Worm (Caenorhabditis elegans) whole organism, L3 larva: ENCODE data around the gene dnj-15.

Experiments
- R02D3.7 ChIP-seq: fragments of 150-350 bp; optimal IDR thresholded peaks from 2 replicates; lab custom pipeline; 2014; ENCODE audit warnings: missing biosample characterization, missing genetic modification characterization
- ZK546.5 ChIP-seq: sonication (generic microtip); optimal IDR thresholded peaks from 2 replicates; lab custom pipeline; 2017; ENCODE audit warnings: missing biosample characterization, missing genetic modification characterization
- aly-2 ChIP-seq: fragments of 150-350 bp; optimal IDR thresholded peaks from 2 replicates; lab custom pipeline; 2014; ENCODE audit warnings: missing biosample characterization, missing genetic modification characterization
- lin-15B ChIP-seq: fragments of 150-350 bp; optimal IDR thresholded peaks from 2 replicates; lab custom pipeline; 2014; ENCODE audit warnings: missing biosample characterization, missing genetic modification characterization
- nhr-25 ChIP-seq: sonication (generic microtip); optimal IDR thresholded peaks from 2 replicates; lab custom pipeline; 2017; ENCODE audit warnings: missing biosample characterization, missing genetic modification characterization
- nhr-76 ChIP-seq: fragments of 150-350 bp; sonication (generic microtip); optimal IDR thresholded peaks from 5 replicates; lab custom pipeline; 2014; ENCODE audit warnings: missing biosample characterization, missing genetic modification characterization
- nhr-77 ChIP-seq: fragments of 150-350 bp; optimal IDR thresholded peaks from 2 replicates; lab custom pipeline; 2014; ENCODE audit warnings: missing biosample characterization, missing genetic modification characterization
- sea-2 ChIP-seq: fragments of 150-350 bp; sonication (generic microtip); optimal IDR thresholded peaks from 4 replicates; lab custom pipeline; 2014; ENCODE audit warnings: missing biosample characterization, missing genetic modification reagents, missing genetic modification characterization
- ztf-11 ChIP-seq: fragments of 150-350 bp; optimal IDR thresholded peaks from 2 replicates; lab custom pipeline; 2014; ENCODE audit warnings: missing biosample characterization, missing genetic modification characterization

- TF ChIP-seq lin-15B (tag; lab: Kevin White, UChicago) (no peak), nhr-77 (tag; lab: Kevin White, UChicago) (no peak), nhr-76 (tag; lab: Kevin White, UChicago) (no peak), sea-2 (GFP tag; lab: Kevin White, UChicago) (no peak), nhr-25 (no peak), aly-2 (tag; lab: Kevin White, UChicago) (no peak), R02D3.7 (tag; lab: Kevin White, UChicago) (no peak), ZK546.5 (tag; lab: Kevin White, UChicago) (no peak), ztf-11 (tag; lab: Kevin White, UChicago) (no peak)
Measured at ce11 chrIV:4154641-4155040, 21.5 kb upstream of the dnj-15 start, which contains the start of gene K08D10.14.
